Fruit fly (Drosophila melanogaster) whole organism, prepupa: ENCODE measurements around the gene CG31381.

Experiments
- Blimp-1 ChIP-seq: fragments of 200-800 bp; sonication (Bioruptor generic); optimal IDR thresholded peaks from 3 replicates; lab custom pipeline; 2017; ENCODE audit warnings: missing biosample characterization, missing genetic modification characterization, mild to moderate bottlenecking, moderate library complexity, missing genetic modification reagents
- CG10669 ChIP-seq: fragments of 200-800 bp; sonication (Bioruptor generic); optimal IDR thresholded peaks from 3 replicates; lab custom pipeline; 2018; ENCODE audit warnings: missing biosample characterization, mild to moderate bottlenecking, missing genetic modification characterization, moderate library complexity
- CG11902 ChIP-seq: fragments of 200-800 bp; sonication (Bioruptor generic); optimal IDR thresholded peaks from 3 replicates; lab custom pipeline; 2016; ENCODE audit warnings: missing biosample characterization, missing genetic modification characterization
- CG15336 ChIP-seq: fragments of 200-800 bp; sonication (Bioruptor generic); IDR thresholded peaks from 2 replicates; pipeline ENCODE4 v1.3.6; 2022; ENCODE audit warnings: missing biosample characterization, missing genetic modification characterization
- CG3032 ChIP-seq: fragments of 200-800 bp; optimal IDR thresholded peaks from 2 replicates; lab custom pipeline; 2019; ENCODE audit warnings: missing biosample characterization, mild to moderate bottlenecking, missing genetic modification characterization, moderate library complexity
- CG32006 ChIP-seq: fragments of 200-800 bp; sonication (Bioruptor generic); optimal IDR thresholded peaks from 3 replicates; lab custom pipeline; 2017; ENCODE audit warnings: missing biosample characterization, mild to moderate bottlenecking, missing genetic modification characterization
- CG34406 ChIP-seq: fragments of 200-800 bp; sonication (Bioruptor generic); optimal IDR thresholded peaks from 3 replicates; lab custom pipeline; 2016; ENCODE audit warnings: missing biosample characterization, missing genetic modification characterization
- CG3919 ChIP-seq: fragments of 200-800 bp; sonication (Bioruptor generic); optimal IDR thresholded peaks from 3 replicates; lab custom pipeline; 2016; ENCODE audit warnings: missing biosample characterization, missing genetic modification characterization
- CG4318 ChIP-seq: fragments of 200-800 bp; sonication (Bioruptor generic); optimal IDR thresholded peaks from 3 replicates; lab custom pipeline; 2017; ENCODE audit warnings: missing biosample characterization, mild to moderate bottlenecking, missing genetic modification characterization
- CG6163 ChIP-seq: fragments of 200-800 bp; sonication (Bioruptor generic); IDR thresholded peaks from 3 replicates; pipeline ENCODE4 v1.3.6; 2022; ENCODE audit warnings: missing biosample characterization, missing genetic modification characterization
- CG6276 ChIP-seq: fragments of 200-800 bp; sonication (Bioruptor generic); optimal IDR thresholded peaks from 2 replicates; lab custom pipeline; 2017; ENCODE audit warnings: missing biosample characterization, mild to moderate bottlenecking, missing genetic modification characterization
- CG6792 ChIP-seq: fragments of 200-800 bp; sonication (Bioruptor generic); optimal IDR thresholded peaks from 3 replicates; lab custom pipeline; 2016; ENCODE audit warnings: missing biosample characterization, missing genetic modification characterization
- CG6854 ChIP-seq: fragments of 200-800 bp; sonication (Bioruptor generic); optimal IDR thresholded peaks from 2 replicates; lab custom pipeline; 2017; ENCODE audit warnings: missing biosample characterization, mild to moderate bottlenecking, missing genetic modification characterization
- CG7368 ChIP-seq: fragments of 200-800 bp; sonication (Bioruptor generic); optimal IDR thresholded peaks from 3 replicates; lab custom pipeline; 2016; ENCODE audit warnings: missing biosample characterization, missing genetic modification characterization
- CG8119 ChIP-seq: fragments of 200-800 bp; sonication (Bioruptor generic); IDR thresholded peaks from 3 replicates; pipeline ENCODE4 v1.3.6; 2022; ENCODE audit warnings: missing biosample characterization, missing genetic modification characterization
- CG8319 ChIP-seq: fragments of 200-800 bp; sonication (Bioruptor generic); optimal IDR thresholded peaks from 3 replicates; lab custom pipeline; 2016; ENCODE audit warnings: missing biosample characterization, missing genetic modification characterization
- CG8632 ChIP-seq: fragments of 200-800 bp; sonication (Bioruptor generic); optimal IDR thresholded peaks from 3 replicates; lab custom pipeline; 2016; ENCODE audit warnings: missing biosample characterization, missing genetic modification characterization
- CG9139 ChIP-seq: fragments of 200-800 bp; sonication (Bioruptor generic); optimal IDR thresholded peaks from 3 replicates; lab custom pipeline; 2017; ENCODE audit warnings: missing biosample characterization, mild to moderate bottlenecking, missing genetic modification characterization
- Eip75B ChIP-seq: fragments of 200-800 bp; sonication (Bioruptor generic); optimal IDR thresholded peaks from 3 replicates; lab custom pipeline; 2016; ENCODE audit warnings: missing biosample characterization, missing genetic modification characterization
- Eip78C ChIP-seq: fragments of 200-800 bp; sonication (Bioruptor generic); peaks from one replicate; lab custom pipeline; 2016; ENCODE audit warnings: missing biosample characterization, missing genetic modification characterization
- Eip93F ChIP-seq: fragments of 200-800 bp; sonication (Bioruptor generic); optimal IDR thresholded peaks from 2 replicates; lab custom pipeline; 2016; ENCODE audit warnings: missing biosample characterization, mild to moderate bottlenecking, missing genetic modification characterization
- Ets21C ChIP-seq: fragments of 200-800 bp; sonication (Bioruptor generic); optimal IDR thresholded peaks from 3 replicates; lab custom pipeline; 2016; ENCODE audit warnings: missing biosample characterization, missing genetic modification characterization
- Hr4 ChIP-seq: fragments of 200-800 bp; sonication (Bioruptor generic); optimal IDR thresholded peaks from 3 replicates; lab custom pipeline; 2016; ENCODE audit warnings: missing biosample characterization, missing genetic modification characterization
- Lpt ChIP-seq: fragments of 200-800 bp; sonication (Bioruptor generic); optimal IDR thresholded peaks from 3 replicates; lab custom pipeline; 2016; ENCODE audit warnings: missing biosample characterization, missing genetic modification characterization
- OdsH ChIP-seq: fragments of 200-800 bp; sonication (Bioruptor generic); optimal IDR thresholded peaks from 3 replicates; lab custom pipeline; 2016; ENCODE audit warnings: missing biosample characterization, missing genetic modification characterization
- Sox102F ChIP-seq: fragments of 200-800 bp; sonication (Bioruptor generic); optimal IDR thresholded peaks from 2 replicates; lab custom pipeline; 2016; ENCODE audit warnings: missing biosample characterization, mild to moderate bottlenecking, missing genetic modification characterization
- Sox14 ChIP-seq: fragments of 200-800 bp; sonication (Bioruptor generic); optimal IDR thresholded peaks from 3 replicates; lab custom pipeline; 2016; ENCODE audit warnings: missing biosample characterization, missing genetic modification characterization
- Sox15 ChIP-seq: fragments of 200-800 bp; sonication (Bioruptor generic); optimal IDR thresholded peaks from 3 replicates; lab custom pipeline; 2016; ENCODE audit warnings: missing biosample characterization, missing genetic modification characterization
- achi ChIP-seq: fragments of 200-800 bp; sonication (Bioruptor generic); optimal IDR thresholded peaks from 3 replicates; lab custom pipeline; 2016; ENCODE audit warnings: missing biosample characterization, missing genetic modification characterization
- acj6 ChIP-seq: fragments of 200-800 bp; sonication (Bioruptor generic); optimal IDR thresholded peaks from 3 replicates; lab custom pipeline; 2016; ENCODE audit warnings: missing biosample characterization, missing genetic modification characterization
- cyc ChIP-seq: fragments of 200-800 bp; sonication (Bioruptor generic); optimal IDR thresholded peaks from 3 replicates; lab custom pipeline; 2016; ENCODE audit warnings: missing biosample characterization, missing genetic modification characterization
- dac ChIP-seq: fragments of 200-800 bp; sonication (Bioruptor generic); optimal IDR thresholded peaks from 2 replicates; lab custom pipeline; 2017; ENCODE audit warnings: missing biosample characterization, mild to moderate bottlenecking, missing genetic modification characterization
- eg ChIP-seq: fragments of 200-800 bp; sonication (Bioruptor generic); IDR thresholded peaks from 3 replicates; pipeline ENCODE4 v1.3.6; 2022; ENCODE audit warnings: missing biosample characterization, missing genetic modification characterization
- esn ChIP-seq: fragments of 200-800 bp; sonication (Bioruptor generic); optimal IDR thresholded peaks from 2 replicates; lab custom pipeline; 2016; ENCODE audit warnings: missing biosample characterization, mild to moderate bottlenecking, missing genetic modification characterization, moderate library complexity
- net ChIP-seq: fragments of 200-800 bp; sonication (Bioruptor generic); optimal IDR thresholded peaks from 3 replicates; lab custom pipeline; 2016; ENCODE audit warnings: missing biosample characterization, missing genetic modification characterization
- pdm3 ChIP-seq: fragments of 200-800 bp; sonication (Bioruptor generic); optimal IDR thresholded peaks from 3 replicates; lab custom pipeline; 2016; ENCODE audit warnings: missing biosample characterization, missing genetic modification characterization
- salr ChIP-seq, 2 experiments: fragments of 200-800 bp; sonication (Bioruptor generic); optimal IDR thresholded peaks; 3 replicates each; lab custom pipeline; 2016 to 2018; ENCODE audit warnings: missing biosample characterization in 2 of 2, missing genetic modification characterization in 2 of 2, mild to moderate bottlenecking in 1 of 2
- spab ChIP-seq: fragments of 200-800 bp; sonication (Bioruptor generic); optimal IDR thresholded peaks from 2 replicates; lab custom pipeline; 2017; ENCODE audit warnings: missing biosample characterization, mild to moderate bottlenecking, missing genetic modification characterization, missing genetic modification reagents
- svp ChIP-seq: fragments of 200-800 bp; sonication (Bioruptor generic); peaks from one replicate; lab custom pipeline; 2016; ENCODE audit warnings: missing biosample characterization, missing genetic modification characterization
- topi ChIP-seq: fragments of 200-800 bp; sonication (Bioruptor generic); optimal IDR thresholded peaks from 3 replicates; lab custom pipeline; 2016; ENCODE audit warnings: missing biosample characterization, missing genetic modification characterization
- vri ChIP-seq: fragments of 200-800 bp; sonication (Bioruptor generic); optimal IDR thresholded peaks from 3 replicates; lab custom pipeline; 2016; ENCODE audit warnings: missing biosample characterization, mild to moderate bottlenecking, missing genetic modification characterization

CG31381 gene

dm6 chr3R:24875939-24876842 lies 654 bp upstream of the CG31381 start, which contains the start of gene CG3744 (continued):
- TF ChIP-seq Sox14 (GFP tag; lab: Kevin White, UChicago) (peak; percentile 62), CG7368 (GFP tag; lab: Kevin White, UChicago) (peak; percentile 68), Sox15 (GFP tag; lab: Kevin White, UChicago) (peak; percentile 58), acj6 (GFP tag; lab: Kevin White, UChicago) (peak; percentile 82), CG6854 (peak; percentile 45), Blimp-1 (peak; percentile 99), achi (GFP tag; lab: Kevin White, UChicago) (peak; percentile 81), OdsH (peak; percentile 82), cyc (GFP tag; lab: Kevin White, UChicago) (peak; percentile 81), net (GFP tag; lab: Kevin White, UChicago) (peak; percentile 72)

DNA sequence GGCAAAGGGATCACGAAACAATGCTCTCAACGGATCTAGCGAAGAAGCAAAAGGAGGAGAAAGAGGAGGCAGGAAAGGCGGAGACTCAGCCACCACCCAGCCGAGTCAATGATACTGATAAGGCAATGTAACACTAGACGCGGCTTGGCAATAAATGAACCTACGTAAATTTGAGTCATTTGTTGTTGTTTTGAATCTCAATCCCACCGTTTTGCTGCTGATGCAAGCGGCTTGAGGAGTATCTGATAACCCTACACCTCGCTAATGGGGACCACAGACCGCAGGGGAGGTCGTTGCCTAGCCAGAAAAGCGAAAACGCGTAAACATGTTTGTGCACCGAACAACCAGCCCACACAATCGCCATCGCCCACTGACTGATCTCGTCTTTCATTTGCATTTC lies 1.8 kb downstream of the CG31381 start:
- TF ChIP-seq CG10669 (GFP tag; lab: Kevin White, UChicago) (no peak), CG4318 (GFP tag; lab: Kevin White, UChicago) (no peak), svp (GFP tag; lab: Kevin White, UChicago) (peak; percentile 100), vri (no peak)

dm6 chr3R:24886470-24886869 lies 9.6 kb downstream of the CG31381 start:
- TF ChIP-seq pdm3 (GFP tag; lab: Kevin White, UChicago) = peak; percentile 53
- peak; percentile 22 for TF ChIP-seq CG6792
- no peak for TF ChIP-seq CG9139 (GFP tag; lab: Kevin White, UChicago)
- no peak for TF ChIP-seq CG3032
- TF ChIP-seq eg (GFP tag; lab: Robert Waterston, UW) = 0 out of 3 replicates have a peak, but pooled peaks have one; percentile 38
- peak; percentile 47; the same call in 1 of the 3 replicates for TF ChIP-seq CG6163
- TF ChIP-seq cyc (GFP tag; lab: Kevin White, UChicago) = no peak
- peak; percentile 33 for TF ChIP-seq Lpt (GFP tag; lab: Kevin White, UChicago)
- TF ChIP-seq spab (GFP tag; lab: Kevin White, UChicago) = no peak
- TF ChIP-seq CG4318 (GFP tag; lab: Kevin White, UChicago) = peak; percentile 62
- TF ChIP-seq Hr4 (GFP tag; lab: Kevin White, UChicago) = peak; percentile 80
- TF ChIP-seq CG7368 (GFP tag; lab: Kevin White, UChicago) = peak; percentile 25
- peak; percentile 20 for TF ChIP-seq svp (GFP tag; lab: Kevin White, UChicago)
- TF ChIP-seq Eip75B = peak; percentile 34
- TF ChIP-seq CG8319 (GFP tag; lab: Kevin White, UChicago) = peak; percentile 1
- peak; percentile 90 for TF ChIP-seq Eip78C
- no peak for TF ChIP-seq Eip93F (GFP tag; lab: Kevin White, UChicago)
- TF ChIP-seq topi (GFP tag; lab: Kevin White, UChicago) = no peak
- peak; percentile 17 for TF ChIP-seq Sox15 (GFP tag; lab: Kevin White, UChicago)
- TF ChIP-seq Sox102F (GFP tag; lab: Kevin White, UChicago) = peak; percentile 20
- peak; percentile 39 for TF ChIP-seq net (GFP tag; lab: Kevin White, UChicago)
- no peak for TF ChIP-seq Sox14 (GFP tag; lab: Kevin White, UChicago)
- peak; percentile 30 for TF ChIP-seq CG11902
- TF ChIP-seq CG6276 (GFP tag; lab: Kevin White, UChicago) = peak; percentile 42
- TF ChIP-seq Blimp-1 = peak; percentile 5
- peak; percentile 68 for TF ChIP-seq CG15336
- TF ChIP-seq dac = peak; percentile 13
- peak; percentile 41; the same call in 2 of the 3 replicates for TF ChIP-seq CG8119 (GFP tag; lab: Robert Waterston, UW)
- peak; percentile 63 for TF ChIP-seq CG34406
- TF ChIP-seq CG8632 (GFP tag; lab: Kevin White, UChicago) = peak; percentile 2
- no peak for TF ChIP-seq Ets21C (GFP tag; lab: Kevin White, UChicago)
- TF ChIP-seq CG32006 (GFP tag; lab: Kevin White, UChicago) = peak; percentile 78
- peak; percentile 44 for TF ChIP-seq OdsH
- TF ChIP-seq achi (GFP tag; lab: Kevin White, UChicago) = peak; percentile 33
- TF ChIP-seq esn (GFP tag; lab: Kevin White, UChicago) = no peak
- peak; percentile 46 for TF ChIP-seq CG3919
- TF ChIP-seq salr (GFP tag; optimal IDR thresholded peaks at IDR 0.05; lab: Kevin White, UChicago) = peak in 1 of 2 experiments; percentile 16
